Worm (Caenorhabditis elegans): Measurements from ENCODE around the gene try-10.
"Not testable (repeated sequence)": the region's sequence is repeated elsewhere in the genome, so short reads cannot be mapped to it uniquely, and the experiment has no call there.

DNA sequence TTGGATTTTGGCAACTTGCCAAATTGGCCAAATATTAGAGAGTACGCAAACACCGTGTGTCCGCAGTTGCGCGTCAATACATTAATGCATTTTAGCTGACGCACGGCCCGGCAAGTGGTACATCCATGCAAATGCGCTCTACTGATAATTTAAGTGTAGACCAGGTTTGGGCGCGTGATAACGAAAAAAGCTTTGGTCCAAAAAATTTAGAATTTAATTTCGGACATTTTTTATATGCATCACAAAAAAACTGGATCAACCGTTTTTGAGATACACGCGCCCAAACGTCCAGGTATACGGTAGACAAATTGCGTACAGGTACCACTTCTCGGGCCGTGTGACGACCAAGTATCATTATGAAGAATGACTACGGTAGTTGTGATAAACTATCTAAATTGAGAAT lies 45.1 kb downstream of the try-10 start, which contains the start of gene R186.8:
- TF ChIP-seq ceh-16, nhr-237, nhr-12, nhr-76, ZK546.5, skn-1, ztf-4, nhr-77, jun-1 (tag; optimal IDR thresholded peaks at IDR 0.05): not testable (repeated sequence)
- TF ChIP-seq nhr-25 (tag; optimal IDR thresholded peaks at IDR 0.05): peak; percentile 23
